Fruit fly (Drosophila melanogaster): Measurements from ENCODE around the gene CG43679.

Gene CG43679

dm6 chr3L:15073680-15074079, 22.5 kb upstream of the CG43679 start:
- TF ChIP-seq CG17801 (GFP tag; optimal IDR thresholded peaks at IDR 0.05; ENCODE audit: partially characterized antibody) = no peak

DNA sequence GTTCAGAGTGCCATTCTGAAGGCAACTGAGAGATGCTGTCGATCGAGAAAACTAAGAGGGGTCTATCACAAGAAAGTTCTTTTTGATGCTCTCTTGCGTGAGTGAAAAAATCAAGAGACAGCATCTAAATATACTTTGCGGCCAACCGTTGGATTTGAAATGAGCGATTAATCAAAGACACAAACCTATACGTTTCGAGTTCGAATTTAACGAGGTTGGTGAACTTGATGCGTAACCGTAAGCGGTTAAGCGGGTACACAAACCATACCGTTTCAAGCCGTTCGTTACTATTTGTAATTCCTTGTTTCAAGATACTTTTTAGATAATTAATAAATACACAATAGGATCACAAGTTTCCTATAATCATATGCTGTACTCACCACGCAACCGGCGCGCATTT, 20.9 kb upstream of the CG43679 start:
- no peak for TF ChIP-seq CG17801 (GFP tag; optimal IDR thresholded peaks at IDR 0.05; ENCODE audit: partially characterized antibody)

DNA sequence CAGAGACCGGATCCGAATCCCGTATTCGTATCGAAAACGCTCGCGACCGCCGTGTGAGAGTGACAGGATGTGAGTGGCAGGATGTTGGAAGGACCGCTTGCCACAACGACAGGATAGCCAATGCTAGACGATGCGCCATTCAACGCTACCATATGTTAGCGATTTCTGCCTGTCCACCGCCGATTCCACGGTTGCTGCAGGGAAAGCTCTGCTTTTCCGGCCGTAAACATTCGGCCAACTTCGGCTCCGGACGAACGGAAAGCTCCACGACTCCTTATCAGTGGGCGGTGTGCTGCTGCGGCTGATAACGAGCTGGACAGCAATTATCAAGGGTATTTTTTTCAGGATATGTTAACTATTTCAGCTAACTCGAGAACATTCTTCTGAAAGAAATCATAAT, 13.7 kb upstream of the CG43679 start, which contains the start of gene Sytbeta:
Gene Sytbeta (minus strand): TSS at position 101 of the 400 bp plus-strand sequence.
- no peak for TF ChIP-seq CG17801 (GFP tag; optimal IDR thresholded peaks at IDR 0.05; ENCODE audit: partially characterized antibody)

DNA sequence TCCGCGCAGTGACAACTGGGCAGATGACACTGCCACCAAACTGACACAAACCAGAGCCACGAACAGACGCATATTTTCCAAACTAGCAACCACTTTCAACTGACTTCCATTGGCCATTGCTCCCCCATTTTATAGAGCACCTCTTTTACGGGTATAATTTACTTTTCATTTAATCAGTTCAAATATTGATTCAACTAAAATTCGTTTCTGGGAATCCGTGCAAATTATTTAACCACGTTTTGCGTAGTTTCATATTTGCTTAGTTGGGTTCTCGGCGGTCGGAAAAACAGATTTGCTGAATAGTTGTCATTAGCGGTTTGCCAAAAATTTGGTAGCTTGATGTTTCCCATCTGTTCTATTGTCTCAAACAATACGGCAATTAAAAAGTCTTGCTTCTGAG, 10.4 kb upstream of the CG43679 start, which contains the start of gene CG13460:
Gene CG13460 (minus strand): TSS at position 101 of the 400 bp plus-strand sequence.
- TF ChIP-seq CG17801 (GFP tag; optimal IDR thresholded peaks at IDR 0.05; ENCODE audit: partially characterized antibody) = no peak

- TF ChIP-seq CG17801 (GFP tag; optimal IDR thresholded peaks at IDR 0.05; ENCODE audit: partially characterized antibody) = no peak
Observed at dm6 chr3L:15054477-15054876, 3.3 kb upstream of the CG43679 start, which contains the start of gene EAChm. Gene EAChm, plus strand, starts transcription at chr3L:15054777.

- TF ChIP-seq CG17801 (GFP tag; optimal IDR thresholded peaks at IDR 0.05; ENCODE audit: partially characterized antibody) = no peak
Observed at dm6 chr3L:15054035-15054434, 2.8 kb upstream of the CG43679 start, which contains the start of gene CG18649. Gene CG18649, minus strand, starts transcription at chr3L:15054135.

DNA sequence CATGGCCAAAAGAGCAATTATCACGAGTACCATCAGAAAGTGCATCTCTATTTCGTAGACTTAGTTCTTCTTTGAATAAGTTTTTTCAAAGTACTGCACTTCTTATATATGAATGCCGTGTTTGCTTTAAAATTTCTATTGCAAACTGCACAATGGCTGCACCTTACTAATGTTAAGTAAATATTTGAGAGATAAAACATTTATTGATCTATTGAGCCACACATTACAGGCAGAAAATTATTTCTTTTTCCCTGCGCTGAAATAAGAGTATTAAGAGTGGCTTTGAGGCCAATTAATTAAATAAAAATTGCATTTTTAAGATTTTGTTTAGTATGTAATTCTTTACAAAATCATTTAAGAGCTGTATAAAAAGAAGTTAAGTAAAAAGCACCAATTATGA, 2.0 kb upstream of the CG43679 start, which contains the start of gene CG43680:
Gene CG43680 (minus strand): TSS at position 101 of the 400 bp plus-strand sequence.
- no peak for TF ChIP-seq CG17801 (GFP tag; optimal IDR thresholded peaks at IDR 0.05; ENCODE audit: partially characterized antibody)

- no peak for TF ChIP-seq CG17801 (GFP tag; optimal IDR thresholded peaks at IDR 0.05; ENCODE audit: partially characterized antibody)
Observed at dm6 chr3L:15052390-15052789, 1.2 kb upstream of the CG43679 start, which contains the start of gene CG13461. Gene CG13461, minus strand, starts transcription at chr3L:15052490.

DNA sequence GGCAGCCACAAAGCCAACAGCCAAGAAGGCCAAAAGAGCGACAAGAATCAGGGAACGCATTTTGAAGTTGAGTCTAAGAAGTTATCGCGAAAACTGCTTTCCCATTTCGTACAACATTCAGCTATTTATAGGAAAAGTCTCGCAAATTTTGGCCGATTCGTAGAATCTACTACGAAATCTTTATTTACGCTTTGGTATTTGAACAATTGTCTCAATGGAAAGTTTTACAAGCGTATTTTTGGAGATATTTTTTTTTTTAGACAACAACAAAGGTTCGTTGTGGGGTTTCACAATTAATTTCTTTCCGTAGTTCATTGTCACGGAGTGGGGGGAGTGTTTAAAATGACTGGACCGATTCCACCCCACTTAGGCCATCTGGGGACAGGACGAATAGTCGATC, 519 bp downstream of the CG43679 start, which contains the start of gene CG12310:
Gene CG12310 (minus strand): TSS at position 101 of the 400 bp plus-strand sequence.
- TF ChIP-seq CG17801 (GFP tag; optimal IDR thresholded peaks at IDR 0.05; ENCODE audit: partially characterized antibody) = no peak

DNA sequence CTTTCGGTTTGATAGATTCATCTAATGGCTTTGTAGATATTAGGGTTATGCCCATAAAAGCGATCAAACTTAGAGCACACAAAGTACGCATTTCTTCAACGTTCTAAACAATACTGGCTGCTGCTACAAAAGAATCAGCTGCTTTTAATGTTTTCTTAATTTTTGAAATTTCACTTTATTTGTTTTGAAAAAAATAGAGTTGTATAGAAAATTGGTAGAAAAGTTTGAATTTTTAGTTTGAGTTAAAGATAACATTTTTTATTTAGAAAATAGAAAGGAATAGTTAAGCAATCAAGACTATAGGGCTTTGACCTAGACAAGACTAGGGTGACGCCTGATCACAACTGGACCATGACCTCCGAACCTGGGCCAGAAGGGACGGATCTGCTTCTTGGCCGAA, 1.1 kb downstream of the CG43679 start, which contains the start of gene CG18581:
Gene CG18581 (minus strand): TSS at position 101 of the 400 bp plus-strand sequence.
- no peak for TF ChIP-seq CG17801 (GFP tag; optimal IDR thresholded peaks at IDR 0.05; ENCODE audit: partially characterized antibody)

DNA sequence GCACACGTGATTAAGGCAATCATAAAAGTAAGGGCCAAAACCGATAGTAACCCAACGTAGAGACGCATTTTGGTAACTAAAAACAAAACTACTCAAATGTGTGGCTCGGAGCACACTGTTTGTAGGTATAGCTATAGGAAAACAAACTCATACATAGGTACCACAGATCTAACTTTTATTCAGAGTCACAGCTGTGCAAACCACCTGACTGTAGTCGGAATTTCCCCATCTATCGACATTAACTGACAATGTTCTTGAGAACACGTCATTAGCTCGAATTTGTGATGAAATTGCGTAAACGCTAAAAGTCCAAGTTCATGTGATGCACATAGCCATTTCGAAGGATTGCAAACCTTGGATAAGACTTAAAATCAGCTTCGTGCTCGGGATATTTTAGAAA, 1.8 kb downstream of the CG43679 start, which contains the start of gene CG43678:
Gene CG43678 (minus strand): TSS at position 101 of the 400 bp plus-strand sequence.
- no peak for TF ChIP-seq CG17801 (GFP tag; optimal IDR thresholded peaks at IDR 0.05; ENCODE audit: partially characterized antibody)

DNA sequence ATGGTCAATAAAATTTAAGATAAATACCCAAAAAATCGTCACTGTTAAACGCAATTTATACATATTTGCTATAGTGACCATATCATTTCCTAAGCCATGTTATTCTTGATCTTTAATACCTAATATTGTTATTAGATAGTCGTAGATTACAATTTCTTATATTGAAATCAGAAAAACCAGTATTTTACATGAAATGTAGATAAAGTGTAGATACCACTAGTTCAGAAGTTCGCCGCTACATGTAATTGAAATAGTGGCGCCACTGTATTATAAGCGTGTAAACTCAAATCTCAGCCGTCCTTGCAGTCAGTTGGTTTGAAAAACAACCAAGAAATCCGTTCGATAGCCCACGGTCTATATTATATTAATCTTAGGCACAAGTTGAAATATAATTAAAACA, 3.1 kb downstream of the CG43679 start:
- TF ChIP-seq CG17801 (GFP tag; optimal IDR thresholded peaks at IDR 0.05; ENCODE audit: partially characterized antibody) = no peak

dm6 chr3L:15047606-15048005, 3.6 kb downstream of the CG43679 start:
- no peak for TF ChIP-seq CG17801 (GFP tag; optimal IDR thresholded peaks at IDR 0.05; ENCODE audit: partially characterized antibody)

- no peak for TF ChIP-seq CG17801 (GFP tag; optimal IDR thresholded peaks at IDR 0.05; ENCODE audit: partially characterized antibody)
Observed at dm6 chr3L:15045114-15045513, 6.1 kb downstream of the CG43679 start.

DNA sequence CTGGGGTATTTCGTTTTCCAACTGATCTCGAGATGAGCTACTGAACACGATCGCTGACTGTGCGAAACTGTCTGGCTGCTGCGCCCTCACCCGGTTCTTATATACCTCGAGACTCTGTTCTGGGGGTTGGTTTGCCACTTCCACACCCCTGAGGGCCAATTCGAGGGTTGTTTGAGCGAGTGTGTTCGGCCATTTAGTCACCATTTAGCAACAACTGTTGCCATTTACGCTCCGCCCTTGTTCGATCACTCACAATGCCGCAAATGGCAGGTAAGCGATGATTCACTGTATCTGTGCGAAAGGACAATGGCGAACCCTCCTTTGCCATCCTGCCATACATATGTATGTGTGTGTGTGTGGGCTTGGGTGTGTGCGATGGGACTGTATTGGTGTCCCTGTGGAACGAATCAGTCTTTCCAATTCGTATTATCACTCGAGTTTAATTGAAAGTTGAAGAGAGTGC, 7.3 kb downstream of the CG43679 start, which contains the start of gene ind:
Gene ind (minus strand): TSS at position 51 of the 463 bp plus-strand sequence.
- TF ChIP-seq CG17801 (GFP tag; optimal IDR thresholded peaks at IDR 0.05; ENCODE audit: partially characterized antibody) = no peak

DNA sequence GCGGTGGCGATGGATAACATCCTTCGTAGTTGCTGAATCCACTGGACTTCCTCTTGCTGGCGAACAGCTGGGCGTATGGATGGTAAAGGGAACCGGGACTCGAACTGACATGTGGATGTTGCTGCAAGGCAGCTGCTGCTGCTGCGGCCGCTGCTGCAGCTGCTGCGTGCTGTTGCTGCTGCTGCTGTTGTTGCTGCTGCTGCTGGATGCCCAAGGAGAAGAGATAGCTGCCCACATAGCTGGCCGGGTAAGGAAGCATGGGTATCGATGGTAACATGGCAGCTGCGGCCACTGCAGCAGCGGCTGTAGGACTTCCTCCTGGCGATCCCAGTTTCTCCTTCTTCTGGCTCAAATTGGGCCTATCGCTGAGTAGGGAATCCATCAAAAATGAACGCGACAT, 7.8 kb downstream of the CG43679 start:
- no peak for TF ChIP-seq CG17801 (GFP tag; optimal IDR thresholded peaks at IDR 0.05; ENCODE audit: partially characterized antibody)

- no peak for TF ChIP-seq CG17801 (GFP tag; optimal IDR thresholded peaks at IDR 0.05; ENCODE audit: partially characterized antibody)
Observed at dm6 chr3L:15042470-15042869, 8.8 kb downstream of the CG43679 start, which contains the start of gene Rpn12R. Gene Rpn12R, minus strand, starts transcription at chr3L:15042570.
